Worm (Caenorhabditis elegans): ENCODE measurements around the gene cnc-6.

ce11 chrIII:1799407-1799806, 36.1 kb downstream of the cnc-6 start:
- TF ChIP-seq unc-86 (tag; optimal IDR thresholded peaks at IDR 0.05), result no peak
- TF ChIP-seq ztf-4 (tag; optimal IDR thresholded peaks at IDR 0.05), result no peak
- no peak for TF ChIP-seq jun-1 (tag; optimal IDR thresholded peaks at IDR 0.05)
- no peak for TF ChIP-seq fkh-4 (tag; optimal IDR thresholded peaks at IDR 0.05; ENCODE audit: borderline replicate concordance)
- no peak for TF ChIP-seq elt-3 (tag; optimal IDR thresholded peaks at IDR 0.05)
- no peak for TF ChIP-seq mdl-1 (tag; optimal IDR thresholded peaks at IDR 0.05)
- TF ChIP-seq aha-1 (tag; optimal IDR thresholded peaks at IDR 0.05), result no peak
- TF ChIP-seq sptf-1 (tag; optimal IDR thresholded peaks at IDR 0.05), result no peak

Measured in whole organism, L1 larva.